Worm (Caenorhabditis elegans): Measurements from ENCODE around the gene C06C3.12.

DNA sequence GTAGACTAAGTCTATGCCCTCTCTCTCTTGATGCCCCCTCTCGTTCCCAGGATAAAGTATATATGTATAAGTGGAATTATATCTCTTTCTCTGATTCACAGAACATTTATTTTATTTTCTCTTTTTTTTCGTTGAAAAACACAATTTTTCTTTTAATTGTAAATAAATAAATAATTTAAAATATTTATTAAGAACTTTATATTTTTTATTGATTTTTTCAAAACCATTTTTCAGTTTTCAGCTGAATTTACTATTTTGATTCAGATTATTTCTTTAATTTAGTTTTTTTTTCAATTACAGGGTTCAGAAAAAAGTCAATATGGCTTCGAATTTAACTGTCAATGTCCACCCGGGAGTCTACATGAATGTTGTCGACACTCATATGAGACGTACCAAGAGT lies 43.6 kb upstream of the C06C3.12 start, which contains the start of gene eif-3.F:
- TF ChIP-seq tbx-2 (tag; optimal IDR thresholded peaks at IDR 0.05) (no peak), snpc-4 (tag; optimal IDR thresholded peaks at IDR 0.05) (no peak), grh-1 (GFP tag; IDR thresholded peaks at IDR 0.05) (no peak), nhr-11 (tag; optimal IDR thresholded peaks at IDR 0.05) (no peak), sox-4 (tag; optimal IDR thresholded peaks at IDR 0.05) (no peak), ztf-11 (tag; optimal IDR thresholded peaks at IDR 0.05) (no peak), mep-1 (tag; optimal IDR thresholded peaks at IDR 0.05) (no peak), snu-23 (GFP tag; optimal IDR thresholded peaks at IDR 0.05) (no peak), elt-3 (tag; optimal IDR thresholded peaks at IDR 0.05) (no peak), unc-62 (GFP tag; optimal IDR thresholded peaks at IDR 0.05) (no peak), hlh-4 (tag; optimal IDR thresholded peaks at IDR 0.05) (no peak), mdl-1 (tag; optimal IDR thresholded peaks at IDR 0.05) (no peak), lin-13 (GFP tag; optimal IDR thresholded peaks at IDR 0.05) (no peak)
